Worm (Caenorhabditis elegans): Measurements from ENCODE around the gene folt-2.

- TF ChIP-seq ztf-26 (tag; optimal IDR thresholded peaks at IDR 0.05), result no peak
- TF ChIP-seq egl-44 (GFP tag; IDR thresholded peaks at IDR 0.05), result no peak
- no peak for TF ChIP-seq F49E8.2 (tag; optimal IDR thresholded peaks at IDR 0.05; ENCODE audit: insufficient read depth)
- no peak for TF ChIP-seq chd-7 (tag; optimal IDR thresholded peaks at IDR 0.05)
- no peak for TF ChIP-seq madf-10 (tag; optimal IDR thresholded peaks at IDR 0.05)
- TF ChIP-seq lin-26 (GFP tag; IDR thresholded peaks at IDR 0.05), result no peak
- TF ChIP-seq let-607 (tag; optimal IDR thresholded peaks at IDR 0.05), result no peak
Measured at ce11 chrV:2848290-2848937, 27.0 kb downstream of the folt-2 start, which contains the start of gene srj-49.

All from whole organism, young adult.